Fruit fly (Drosophila melanogaster) whole organism, embryonic: ENCODE data around the gene Gnpat.
A peak's percentile ranks its signal among the peaks of the same experiment; 100 is the strongest.

Experiments
- Aef1 ChIP-seq: fragments of 200-800 bp; sonication (Bioruptor generic); IDR thresholded peaks from 3 replicates; pipeline ENCODE4 v1.3.6; 2022; ENCODE audit warnings: missing biosample characterization, missing genetic modification characterization
- Atf3 ChIP-seq: fragments of 200-800 bp; sonication (Bioruptor generic); optimal IDR thresholded peaks from 3 replicates; lab custom pipeline; 2016; ENCODE audit warnings: missing biosample characterization, missing genetic modification characterization
- CG10654 ChIP-seq: fragments of 200-800 bp; sonication (Bioruptor generic); optimal IDR thresholded peaks from 2 replicates; lab custom pipeline; 2016; ENCODE audit warnings: missing biosample characterization, missing genetic modification characterization
- CG10979 ChIP-seq: fragments of 200-800 bp; sonication (Bioruptor generic); optimal IDR thresholded peaks from 2 replicates; lab custom pipeline; 2018; ENCODE audit warnings: missing biosample characterization, mild to moderate bottlenecking, missing genetic modification characterization, moderate library complexity
- CG13424 ChIP-seq: fragments of 200-800 bp; sonication (Bioruptor generic); optimal IDR thresholded peaks from 2 replicates; lab custom pipeline; 2019; ENCODE audit warnings: missing biosample characterization, mild to moderate bottlenecking, missing genetic modification characterization, moderate library complexity
- CG14965 ChIP-seq: fragments of 200-800 bp; sonication (Bioruptor generic); optimal IDR thresholded peaks from 2 replicates; lab custom pipeline; 2016; ENCODE audit warnings: missing biosample characterization, missing genetic modification characterization, borderline replicate concordance
- CG15601 ChIP-seq: fragments of 200-800 bp; sonication (Bioruptor generic); optimal IDR thresholded peaks from 3 replicates; lab custom pipeline; 2019; ENCODE audit warnings: missing biosample characterization, mild to moderate bottlenecking, missing genetic modification characterization, moderate library complexity
- CG16813 ChIP-seq: fragments of 200-800 bp; sonication (Bioruptor generic); IDR thresholded peaks from 3 replicates; pipeline ENCODE4 v1.3.6; 2022; ENCODE audit warnings: missing biosample characterization, missing genetic modification characterization; ENCODE audit not compliant: partially characterized antibody
- CG17612 ChIP-seq: fragments of 200-800 bp; sonication (Bioruptor generic); IDR thresholded peaks from 2 replicates; pipeline ENCODE4 v1.3.6; 2022; ENCODE audit warnings: missing biosample characterization, missing genetic modification characterization
- CG33213 ChIP-seq: fragments of 200-800 bp; sonication (Bioruptor generic); optimal IDR thresholded peaks from 3 replicates; lab custom pipeline; 2016; ENCODE audit warnings: missing biosample characterization, missing genetic modification characterization
- CG3726 ChIP-seq: fragments of 200-800 bp; sonication (Bioruptor generic); IDR thresholded peaks from 3 replicates; pipeline ENCODE4, ENCODE4 v1.3.6; 2022; ENCODE audit warnings: missing biosample characterization, missing genetic modification characterization
- CG3847 ChIP-seq: fragments of 200-800 bp; sonication (Bioruptor generic); IDR thresholded peaks from 2 replicates; pipeline ENCODE4 v1.3.6; 2022; ENCODE audit warnings: missing biosample characterization, missing genetic modification characterization
- CG4360 ChIP-seq: fragments of 200-800 bp; sonication (Bioruptor generic); IDR thresholded peaks from 2 replicates; pipeline ENCODE4 v1.3.6; 2022; ENCODE audit warnings: missing biosample characterization, missing genetic modification characterization
- CG5953 ChIP-seq: fragments of 200-800 bp; sonication (Bioruptor generic); IDR thresholded peaks from 2 replicates; pipeline ENCODE4 v1.3.6; 2022; ENCODE audit warnings: missing biosample characterization, missing genetic modification characterization
- CG6683 ChIP-seq: fragments of 200-800 bp; sonication (Bioruptor generic); optimal IDR thresholded peaks from 2 replicates; lab custom pipeline; 2017; ENCODE audit warnings: missing biosample characterization, mild to moderate bottlenecking, missing genetic modification characterization, missing genetic modification reagents
- CG7271 ChIP-seq: fragments of 200-800 bp; sonication (Bioruptor generic); optimal IDR thresholded peaks from 2 replicates; lab custom pipeline; 2018; ENCODE audit warnings: missing biosample characterization, mild to moderate bottlenecking, missing genetic modification characterization, moderate library complexity
- CG7745 ChIP-seq: fragments of 200-800 bp; sonication (Bioruptor generic); optimal IDR thresholded peaks from 2 replicates; lab custom pipeline; 2018; ENCODE audit warnings: missing biosample characterization, mild to moderate bottlenecking, missing genetic modification characterization, moderate library complexity
- CG7928 ChIP-seq: fragments of 200-800 bp; sonication (Bioruptor generic); optimal IDR thresholded peaks from 2 replicates; lab custom pipeline; 2017; ENCODE audit warnings: missing biosample characterization, mild to moderate bottlenecking, missing genetic modification characterization
- CG8924 ChIP-seq: fragments of 200-800 bp; optimal IDR thresholded peaks from 3 replicates; lab custom pipeline; 2019; ENCODE audit warnings: missing biosample characterization, mild to moderate bottlenecking, missing genetic modification characterization, moderate library complexity
- CG9215 ChIP-seq: fragments of 200-800 bp; sonication (Bioruptor generic); IDR thresholded peaks from 2 replicates; pipeline ENCODE4 v1.3.6; 2022; ENCODE audit warnings: missing biosample characterization, missing genetic modification characterization
- D ChIP-seq, 2 experiments: fragments of 200-800 bp in 1 of 2; fragments of >200 bp in 1 of 2; sonication (Bioruptor generic) in 1 of 2; optimal IDR thresholded peaks; 2 replicates in 1 of 2; 3 replicates in 1 of 2; lab custom pipeline; 2017; ENCODE audit warnings: mild to moderate bottlenecking in 1 of 2, missing biosample characterization in 1 of 2, missing genetic modification characterization in 1 of 2, missing genetic modification reagents in 1 of 2
- D19B ChIP-seq: fragments of 200-800 bp; sonication (Bioruptor generic); optimal IDR thresholded peaks from 2 replicates; lab custom pipeline; 2017; ENCODE audit warnings: missing biosample characterization, mild to moderate bottlenecking, missing genetic modification characterization
- Dek ChIP-seq: fragments of 200-800 bp; sonication (Bioruptor generic); optimal IDR thresholded peaks from 3 replicates; lab custom pipeline; 2019; ENCODE audit warnings: missing biosample characterization, mild to moderate bottlenecking, missing genetic modification characterization, moderate library complexity
- Dip3 ChIP-seq: fragments of 200-800 bp; sonication (Bioruptor generic); optimal IDR thresholded peaks from 3 replicates; lab custom pipeline; 2016; ENCODE audit warnings: missing biosample characterization, missing genetic modification characterization
- Drgx ChIP-seq: fragments of 200-800 bp; sonication (Bioruptor generic); IDR thresholded peaks from 2 replicates; pipeline ENCODE4 v1.3.6; 2022; ENCODE audit warnings: missing biosample characterization, missing genetic modification characterization
- HHEX ChIP-seq: fragments of 200-800 bp; sonication (Bioruptor generic); optimal IDR thresholded peaks from 3 replicates; lab custom pipeline; 2017; ENCODE audit warnings: missing biosample characterization, mild to moderate bottlenecking, missing genetic modification characterization, missing genetic modification reagents
- HLH4C ChIP-seq: fragments of 200-800 bp; sonication (Bioruptor generic); IDR thresholded peaks from 3 replicates; pipeline ENCODE4 v1.3.6; 2022; ENCODE audit warnings: missing biosample characterization, missing genetic modification characterization; ENCODE audit not compliant: partially characterized antibody
- Hsf ChIP-seq: fragments of 200-800 bp; sonication (Bioruptor generic); optimal IDR thresholded peaks from 3 replicates; lab custom pipeline; 2016; ENCODE audit warnings: missing biosample characterization, missing genetic modification characterization
- NC2β ChIP-seq: fragments of 200-800 bp; sonication (Bioruptor generic); optimal IDR thresholded peaks from 2 replicates; lab custom pipeline; 2016; ENCODE audit warnings: missing biosample characterization, missing genetic modification characterization
- Ptx1 ChIP-seq: fragments of 200-800 bp; sonication (Bioruptor generic); IDR thresholded peaks from 2 replicates; pipeline ENCODE4 v1.3.6; 2022; ENCODE audit warnings: missing biosample characterization, missing genetic modification characterization
- Sox102F ChIP-seq: fragments of 200-800 bp; sonication (Bioruptor generic); optimal IDR thresholded peaks from 2 replicates; lab custom pipeline; 2018; ENCODE audit warnings: missing biosample characterization, mild to moderate bottlenecking, missing genetic modification characterization, moderate library complexity
- Ssrp ChIP-seq: fragments of 200-800 bp; sonication (Bioruptor generic); optimal IDR thresholded peaks from 2 replicates; lab custom pipeline; 2018; ENCODE audit warnings: missing biosample characterization, mild to moderate bottlenecking, missing genetic modification characterization, moderate library complexity
- ap ChIP-seq: fragments of 200-800 bp; sonication (Bioruptor generic); IDR thresholded peaks from 2 replicates; pipeline ENCODE4 v1.3.6; 2022; ENCODE audit warnings: missing biosample characterization, missing genetic modification characterization
- cad ChIP-seq: fragments of >200 bp; optimal IDR thresholded peaks from 2 replicates; lab custom pipeline; 2017; ENCODE audit warnings: missing biosample characterization, missing genetic modification characterization
- chn ChIP-seq: fragments of 200-800 bp; sonication (Bioruptor generic); optimal IDR thresholded peaks from 2 replicates; lab custom pipeline; 2016; ENCODE audit warnings: missing biosample characterization, missing genetic modification characterization
- croc ChIP-seq: fragments of 200-800 bp; sonication (Bioruptor generic); conservative IDR thresholded peaks from 3 replicates; pipeline ENCODE4 v1.3.6; 2022; ENCODE audit warnings: missing biosample characterization, missing genetic modification characterization
- dpn ChIP-seq, 2 experiments: fragments of 200-800 bp; sonication (Bioruptor generic); optimal IDR thresholded peaks; 3 replicates each; lab custom pipeline; 2016; ENCODE audit warnings: missing biosample characterization in 2 of 2, missing genetic modification characterization in 2 of 2
- hkb ChIP-seq, 2 experiments: fragments of 200-800 bp in 1 of 2; fragments of >200 bp in 1 of 2; sonication (Bioruptor generic) in 1 of 2; IDR thresholded peaks in 1 of 2; optimal IDR thresholded peaks in 1 of 2; 2 replicates each; pipeline versions ENCODE4 v1.3.6 to Lab custom; 2017 to 2022; ENCODE audit warnings: missing biosample characterization in 1 of 2, missing genetic modification characterization in 1 of 2
- jigr1 ChIP-seq: fragments of 200-800 bp; sonication (Bioruptor generic); IDR thresholded peaks from 3 replicates; pipeline ENCODE4 v1.3.6; 2022; ENCODE audit warnings: missing biosample characterization, missing genetic modification characterization
- kah ChIP-seq: fragments of 200-800 bp; sonication (Bioruptor generic); optimal IDR thresholded peaks from 2 replicates; lab custom pipeline; 2018; ENCODE audit warnings: missing biosample characterization, mild to moderate bottlenecking, missing genetic modification characterization
- pita ChIP-seq: fragments of 200-800 bp; sonication (Bioruptor generic); optimal IDR thresholded peaks from 2 replicates; lab custom pipeline; 2017; ENCODE audit warnings: missing biosample characterization, mild to moderate bottlenecking, missing genetic modification characterization
- pros ChIP-seq: fragments of 200-800 bp; sonication (Bioruptor generic); optimal IDR thresholded peaks from 3 replicates; lab custom pipeline; 2019; ENCODE audit warnings: missing biosample characterization, mild to moderate bottlenecking, missing genetic modification characterization, moderate library complexity
- psq ChIP-seq: fragments of 200-800 bp; sonication (Bioruptor generic); optimal IDR thresholded peaks from 2 replicates; lab custom pipeline; 2017; ENCODE audit warnings: missing biosample characterization, missing genetic modification characterization
- sqz ChIP-seq: fragments of 200-800 bp; sonication (Bioruptor generic); optimal IDR thresholded peaks from 3 replicates; lab custom pipeline; 2018; ENCODE audit warnings: missing biosample characterization, mild to moderate bottlenecking, missing genetic modification characterization
- sug ChIP-seq: fragments of 200-800 bp; optimal IDR thresholded peaks from 2 replicates; lab custom pipeline; 2019; ENCODE audit warnings: missing biosample characterization, mild to moderate bottlenecking, missing genetic modification characterization, moderate library complexity
- trem ChIP-seq: fragments of 200-800 bp; optimal IDR thresholded peaks from 3 replicates; lab custom pipeline; 2019; ENCODE audit warnings: missing biosample characterization, mild to moderate bottlenecking, missing genetic modification characterization, moderate library complexity

Gene Gnpat

DNA sequence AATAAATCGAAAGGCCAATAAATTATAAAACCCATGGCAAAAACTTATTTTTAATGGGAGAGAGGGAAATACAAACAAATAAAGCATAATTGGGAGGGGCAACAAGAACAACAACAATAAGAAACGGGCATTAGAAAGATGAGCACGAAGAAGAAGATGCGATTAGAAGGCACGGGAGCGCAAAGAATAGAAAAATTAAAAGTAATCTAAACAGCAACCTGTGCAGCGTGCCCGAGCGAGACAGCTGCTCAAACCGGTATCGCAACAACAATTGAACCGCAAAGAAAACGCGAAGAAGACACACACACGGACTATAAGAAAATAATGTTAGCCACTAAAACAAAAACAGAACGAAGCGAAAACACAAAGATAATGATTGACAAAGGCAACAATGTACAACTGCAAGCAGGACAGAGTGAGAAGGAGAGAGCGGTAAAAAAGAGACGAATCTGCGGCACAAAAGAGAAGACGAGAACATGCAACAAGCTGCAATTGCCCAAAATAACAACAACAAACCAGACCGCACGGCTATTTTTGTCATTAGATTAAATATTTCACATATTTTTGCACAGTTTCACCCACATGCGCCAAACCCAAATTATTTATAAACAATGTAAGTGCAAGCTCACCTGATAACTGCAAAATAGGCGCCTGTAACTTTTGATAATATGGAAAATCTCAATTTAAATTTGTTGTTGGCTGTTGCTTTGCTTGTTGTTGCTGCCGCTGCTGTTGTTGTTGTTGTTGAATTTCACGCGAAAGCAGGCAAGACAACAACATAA lies 18.7 kb downstream of the Gnpat start (continued):
- TF ChIP-seq CG15601 (no peak), Dip3 (GFP tag; lab: Kevin White, UChicago) (no peak), CG7745 (tag; lab: Kevin White, UChicago) (peak; percentile 48), CG7928 (GFP tag; lab: Kevin White, UChicago) (no peak), CG4360 (GFP tag; lab: Robert Waterston, UW) (peak; percentile 98), Drgx (GFP tag; lab: Robert Waterston, UW) (no peak), Ssrp (tag; lab: Kevin White, UChicago) (no peak), jigr1 (no peak), CG3726 (GFP tag; lab: Robert Waterston, UW) (no peak), kah (peak; percentile 67), psq (GFP tag; lab: Kevin White, UChicago) (peak; percentile 81), CG17612 (GFP tag; lab: Robert Waterston, UW) (no peak), CG9215 (GFP tag; lab: Robert Waterston, UW) (no peak), hkb (optimal IDR thresholded peaks at IDR 0.05; lab: Kevin White, UChicago) (no peak), hkb (GFP tag; IDR thresholded peaks at IDR 0.05; lab: Robert Waterston, UW) (peak; percentile 11; the same call in 1 of the 2 replicates), dpn (GFP tag; optimal IDR thresholded peaks at IDR 0.05; lab: Kevin White, UChicago) (no peak), HLH4C (GFP tag; lab: Robert Waterston, UW) (no peak), sug (tag; lab: Kevin White, UChicago) (no peak), CG16813 (GFP tag; lab: Robert Waterston, UW) (no peak), Aef1 (GFP tag; lab: Robert Waterston, UW) (peak; percentile 60), Atf3 (GFP tag; lab: Kevin White, UChicago) (no peak), CG10979 (tag; lab: Kevin White, UChicago) (no peak), CG8924 (tag; lab: Kevin White, UChicago) (peak; percentile 55), D19B (GFP tag; lab: Kevin White, UChicago) (no peak), HHEX (no peak), ap (GFP tag; lab: Robert Waterston, UW) (no peak), pita (no peak), D (optimal IDR thresholded peaks at IDR 0.05; lab: Kevin White, UChicago) (peak; percentile 68), D (GFP tag; optimal IDR thresholded peaks at IDR 0.05; lab: Kevin White, UChicago) (no peak), pros (peak; percentile 9), NC2β (no peak), Hsf (GFP tag; lab: Kevin White, UChicago) (no peak), croc (GFP tag; lab: Robert Waterston, UW) (no peak)
- TF ChIP-seq, all 482 proteins: peak for 15

DNA sequence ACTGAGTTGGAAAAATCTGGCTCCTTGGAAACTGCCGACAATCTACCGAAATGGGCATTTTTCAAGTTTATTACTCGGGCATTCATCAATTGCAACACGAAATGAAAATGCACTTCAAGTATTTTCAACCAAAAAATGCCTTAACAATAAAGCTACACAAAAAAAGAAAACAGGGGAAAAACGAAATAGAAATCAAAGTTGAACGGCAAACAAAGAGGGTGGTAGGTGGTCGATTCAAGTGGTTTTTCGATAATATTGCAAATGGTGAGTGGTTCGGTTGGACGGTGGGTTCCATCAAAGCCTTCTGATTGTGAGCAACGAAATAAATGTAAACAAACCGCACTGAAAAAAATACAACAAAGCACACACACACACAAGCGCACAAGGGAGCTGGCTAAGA lies 24.6 kb downstream of the Gnpat start:
- TF ChIP-seq CG14965 (no peak), sqz (GFP tag; lab: Kevin White, UChicago) (peak; percentile 26)

DNA sequence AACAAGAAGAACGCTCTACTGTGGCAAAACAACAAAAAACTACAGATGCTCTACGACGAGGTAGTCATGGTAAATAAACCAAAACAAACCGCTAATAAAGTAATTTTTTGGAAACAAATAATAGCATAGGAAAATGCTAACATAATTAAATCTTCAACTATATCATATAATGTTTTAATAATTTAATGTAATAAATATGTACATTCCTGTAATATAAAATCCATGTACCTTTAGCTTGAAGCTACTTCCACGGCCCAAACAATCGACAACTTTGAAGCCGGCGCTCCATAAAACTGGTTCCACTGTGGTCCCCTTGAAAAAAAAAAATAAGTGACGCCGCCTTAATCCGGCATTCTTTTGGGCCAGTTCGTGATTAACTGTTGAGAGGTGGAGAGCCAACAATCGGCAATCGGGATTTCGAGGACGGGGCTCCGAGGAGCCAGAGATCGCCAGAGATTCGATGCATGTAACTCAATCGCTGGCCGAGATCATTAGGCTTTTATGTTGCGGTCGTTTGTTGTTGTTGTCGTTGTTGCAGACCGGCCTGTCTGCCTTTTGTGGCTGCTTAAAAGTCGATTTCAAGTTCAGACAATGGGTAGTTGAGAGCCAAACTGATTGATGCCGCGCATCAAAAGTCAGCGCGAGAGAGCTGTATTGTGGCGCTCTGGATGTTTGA lies 28.0 kb downstream of the Gnpat start:
- TF ChIP-seq Sox102F (peak; percentile 34), CG7271 (no peak), cad (GFP tag; lab: Kevin White, UChicago) (no peak), Ptx1 (GFP tag; lab: Robert Waterston, UW) (peak; percentile 64), Dip3 (GFP tag; lab: Kevin White, UChicago) (no peak), dpn (GFP tag; optimal IDR thresholded peaks at IDR 0.05; lab: Kevin White, UChicago) (peak in 1 of 2 experiments; percentile 43), CG3847 (GFP tag; lab: Robert Waterston, UW) (peak; percentile 33; the same call in 1 of the 2 replicates), chn (GFP tag; lab: Kevin White, UChicago) (no peak), CG5953 (no peak), Dek (tag; lab: Kevin White, UChicago) (peak; percentile 39), trem (tag; lab: Kevin White, UChicago) (no peak), CG13424 (tag; lab: Kevin White, UChicago) (peak; percentile 48), CG33213 (GFP tag; lab: Kevin White, UChicago) (no peak), CG10654 (no peak), NC2β (no peak), CG6683 (GFP tag; lab: Kevin White, UChicago) (no peak)
